Worm (Caenorhabditis elegans) whole organism, L1 larva: ENCODE results near the gene nep-23.

Experiments
- ama-1 ChIP-seq: fragments of 150-350 bp; optimal IDR thresholded peaks from 2 replicates; lab custom pipeline; 2014
- fkh-4 ChIP-seq: sonication (generic microtip); optimal IDR thresholded peaks from 2 replicates; lab custom pipeline; 2016; ENCODE audit warnings: missing compliant biosample characterization, missing genetic modification characterization, borderline replicate concordance
- mep-1 ChIP-seq: fragments of 150-350 bp; optimal IDR thresholded peaks from 2 replicates; lab custom pipeline; 2014; ENCODE audit warnings: missing biosample characterization, missing genetic modification characterization
- nhr-12 ChIP-seq: sonication (generic microtip); optimal IDR thresholded peaks from 2 replicates; lab custom pipeline; 2017; ENCODE audit warnings: missing biosample characterization, missing genetic modification characterization
- nhr-76 ChIP-seq: sonication (generic microtip); optimal IDR thresholded peaks from 2 replicates; lab custom pipeline; 2017; ENCODE audit warnings: missing biosample characterization, missing genetic modification characterization

ce11 chrIV:16939001-16939400, 18.9 kb downstream of the nep-23 start, which contains the start of gene Y116A8C.10:
- TF ChIP-seq fkh-4 (tag; lab: Kevin White, UChicago) (no peak), nhr-12 (tag; lab: Kevin White, UChicago) (no peak), nhr-76 (tag; lab: Kevin White, UChicago) (no peak), mep-1 (no peak), ama-1 (lab: Kevin White, UChicago) (no peak)
